Fruit fly (Drosophila melanogaster) whole organism, adult: ENCODE data around the gene CG43342.

ENCODE experiments used
- CG11617 ChIP-seq: fragments of 200-800 bp; sonication (Bioruptor generic); optimal IDR thresholded peaks from 2 replicates; lab custom pipeline; 2017; ENCODE audit warnings: mild to moderate bottlenecking, missing biosample characterization, missing genetic modification reagents, missing genetic modification characterization
- CG14711 ChIP-seq: fragments of 200-800 bp; sonication (Bioruptor generic); optimal IDR thresholded peaks from 2 replicates; lab custom pipeline; 2018; ENCODE audit warnings: missing biosample characterization, mild to moderate bottlenecking, missing genetic modification characterization, moderate library complexity
- CG33017 ChIP-seq: fragments of 200-800 bp; sonication (Bioruptor generic); optimal IDR thresholded peaks from 2 replicates; lab custom pipeline; 2018; ENCODE audit warnings: missing biosample characterization, mild to moderate bottlenecking, missing genetic modification characterization, moderate library complexity
- CG5204 ChIP-seq: fragments of 200-800 bp; sonication (Bioruptor generic); optimal IDR thresholded peaks from 2 replicates; lab custom pipeline; 2016; ENCODE audit warnings: missing biosample characterization, missing genetic modification characterization
- CG7045 ChIP-seq: fragments of 200-800 bp; sonication (Bioruptor generic); optimal IDR thresholded peaks from 2 replicates; lab custom pipeline; 2017; ENCODE audit warnings: missing biosample characterization, mild to moderate bottlenecking, missing genetic modification characterization
- Hr96 ChIP-seq: fragments of 200-800 bp; sonication (Bioruptor generic); optimal IDR thresholded peaks from 2 replicates; lab custom pipeline; 2016; ENCODE audit warnings: missing biosample characterization, missing genetic modification characterization
- bab1 ChIP-seq: fragments of 200-800 bp; sonication (Bioruptor generic); optimal IDR thresholded peaks from 3 replicates; lab custom pipeline; 2019; ENCODE audit warnings: missing biosample characterization, mild to moderate bottlenecking, missing genetic modification characterization, moderate library complexity
- cic ChIP-seq: fragments of 200-800 bp; sonication (Bioruptor generic); optimal IDR thresholded peaks from 2 replicates; lab custom pipeline; 2017; ENCODE audit warnings: missing biosample characterization, mild to moderate bottlenecking, missing genetic modification characterization, moderate library complexity
- cnc ChIP-seq, 2 experiments: fragments of >200 bp; optimal IDR thresholded peaks; 2 replicates each; lab custom pipeline; 2017
- kay ChIP-seq: fragments of 200-800 bp; sonication (Bioruptor generic); peaks from one replicate; lab custom pipeline; 2016; ENCODE audit warnings: missing biosample characterization, missing genetic modification characterization, borderline replicate concordance
- tj ChIP-seq: fragments of 200-800 bp; sonication (Bioruptor generic); optimal IDR thresholded peaks from 3 replicates; lab custom pipeline; 2017; ENCODE audit warnings: missing biosample characterization, mild to moderate bottlenecking, missing genetic modification characterization, moderate library complexity

DNA sequence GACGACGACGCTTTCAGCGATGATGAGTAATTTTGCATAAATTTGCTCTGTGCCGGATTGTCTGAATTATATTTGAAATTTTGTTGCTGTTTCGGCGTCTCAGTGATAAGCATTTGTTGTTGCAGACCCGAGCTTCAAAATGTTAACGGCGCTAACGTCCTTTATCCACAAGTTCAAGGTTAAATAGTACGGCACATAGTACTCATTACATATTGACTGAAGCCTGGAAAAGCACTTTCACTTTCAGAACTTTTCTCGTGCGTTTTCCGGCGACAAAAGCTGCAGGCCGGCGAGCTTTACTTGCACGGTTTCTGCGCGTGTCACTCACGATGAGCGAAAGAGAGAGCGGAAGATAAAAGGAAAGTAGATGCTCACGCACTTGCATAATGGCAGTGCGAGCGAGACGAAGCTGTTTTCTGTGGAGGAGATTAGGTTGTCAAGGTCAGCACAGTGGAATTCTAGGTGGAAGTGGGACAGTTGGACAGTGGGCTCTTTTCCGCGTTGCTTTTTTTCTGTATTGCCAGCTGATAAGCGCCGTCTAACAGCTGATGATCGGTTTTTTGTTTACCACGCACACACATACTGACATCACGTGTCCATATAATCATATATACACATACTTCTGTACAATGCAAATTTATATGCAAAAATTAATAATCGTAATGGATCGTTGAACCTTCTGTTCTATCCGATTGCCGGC is 12.9 kb upstream of the CG43342 start:
- TF ChIP-seq bab1 (GFP tag; lab: Kevin White, UChicago) = no peak
- TF ChIP-seq CG33017 (tag; lab: Kevin White, UChicago) = peak; percentile 26
- peak; percentile 83 for TF ChIP-seq cic (GFP tag; lab: Kevin White, UChicago)
- TF ChIP-seq kay (GFP tag; lab: Kevin White, UChicago) = peak; percentile 60
- TF ChIP-seq tj (GFP tag; lab: Kevin White, UChicago) = no peak
- TF ChIP-seq Hr96 = no peak
- TF ChIP-seq cnc (optimal IDR thresholded peaks at IDR 0.05; lab: Kevin White, UChicago) = no peak
- no peak for TF ChIP-seq CG5204
- TF ChIP-seq CG11617 (GFP tag; lab: Kevin White, UChicago) = peak; percentile 22
- peak; percentile 24 for TF ChIP-seq CG7045 (GFP tag; lab: Kevin White, UChicago)
- no peak for TF ChIP-seq CG14711 (tag; lab: Kevin White, UChicago)
